Worm (Caenorhabditis elegans) whole organism, midembryonic: Measurements from ENCODE around the gene VM106R.1.

Experiments used
- T22C8.4 ChIP-seq: fragments of 200-800 bp; sonication (Bioruptor generic); IDR thresholded peaks from 2 replicates; pipeline ENCODE4 v1.3.6; 2022; ENCODE audit warnings: missing genetic modification characterization, missing compliant biosample characterization
- cog-1 ChIP-seq: sonication (generic microtip); optimal IDR thresholded peaks from 2 replicates; lab custom pipeline; 2016; ENCODE audit warnings: missing genetic modification characterization, missing compliant biosample characterization
- flt-1 ChIP-seq: fragments of 200-800 bp; sonication (Bioruptor generic); IDR thresholded peaks from 2 replicates; pipeline ENCODE4 v1.3.6; 2022; ENCODE audit warnings: missing genetic modification characterization, missing compliant biosample characterization
- ref-1 ChIP-seq: fragments of 200-800 bp; sonication (Bioruptor generic); conservative IDR thresholded peaks from 2 replicates; pipeline ENCODE4 v1.3.6; 2022; ENCODE audit warnings: missing genetic modification reagents, missing genetic modification characterization, missing compliant biosample characterization

ce11 chrII:10796194-10796593 lies 32.8 kb downstream of the VM106R.1 start, which contains the start of gene set-14:
- no peak for TF ChIP-seq cog-1 (tag; lab: Kevin White, UChicago)
- no peak for TF ChIP-seq ref-1 (GFP tag; lab: Robert Waterston, UW)
- no peak for TF ChIP-seq flt-1 (GFP tag; lab: Robert Waterston, UW)
- TF ChIP-seq T22C8.4 = no peak
